Worm (Caenorhabditis elegans): ENCODE results near the gene srw-144.
"Not testable (repeated sequence)": the region's sequence is repeated elsewhere in the genome, so short reads cannot be mapped to it uniquely, and the experiment has no call there.

srw-144 gene

ce11 chrV:2964786-2965185, 4.0 kb upstream of the srw-144 start, which contains the start of gene srh-88:
srh-88 (minus strand) TSS chrV:2964886.
- TF ChIP-seq ceh-24 (tag; optimal IDR thresholded peaks at IDR 0.05) (no peak), ceh-31 (tag; optimal IDR thresholded peaks at IDR 0.05) (no peak), ceh-14 (tag; optimal IDR thresholded peaks at IDR 0.05) (no peak), fax-1 (tag; optimal IDR thresholded peaks at IDR 0.05) (no peak), npax-4 (tag; optimal IDR thresholded peaks at IDR 0.05) (no peak), ztf-16 (tag; optimal IDR thresholded peaks at IDR 0.05) (no peak), Y22D7AL.16 (tag; optimal IDR thresholded peaks at IDR 0.05) (no peak), dve-1 (tag; optimal IDR thresholded peaks at IDR 0.05) (no peak), sdc-2 (tag; optimal IDR thresholded peaks at IDR 0.05) (no peak), madf-2 (tag; optimal IDR thresholded peaks at IDR 0.05) (no peak)

ce11 chrV:2962960-2963359, 2.2 kb upstream of the srw-144 start, which contains the start of gene srw-138:
srw-138 (minus strand) TSS chrV:2963060.
- TF ChIP-seq elt-4 (tag; optimal IDR thresholded peaks at IDR 0.05) (no peak), nhr-11 (tag; optimal IDR thresholded peaks at IDR 0.05) (no peak), sox-4 (tag; optimal IDR thresholded peaks at IDR 0.05) (no peak), hlh-15 (tag; optimal IDR thresholded peaks at IDR 0.05) (no peak), K02D7.2 (tag; optimal IDR thresholded peaks at IDR 0.05) (no peak), ttx-3 (tag; optimal IDR thresholded peaks at IDR 0.05) (no peak), tbx-7 (tag; optimal IDR thresholded peaks at IDR 0.05) (no peak), C38D4.7 (GFP tag; optimal IDR thresholded peaks at IDR 0.05) (no peak), F13H6.1 (tag; optimal IDR thresholded peaks at IDR 0.05) (no peak), T23F11.4 (GFP tag; optimal IDR thresholded peaks at IDR 0.05) (no peak), fax-1 (tag; optimal IDR thresholded peaks at IDR 0.05) (no peak), che-1 (tag; optimal IDR thresholded peaks at IDR 0.05) (no peak), ceh-45 (GFP tag; IDR thresholded peaks at IDR 0.05) (no peak), mec-3 (tag; optimal IDR thresholded peaks at IDR 0.05; ENCODE audit: borderline replicate concordance) (no peak), unc-3 (GFP tag; conservative IDR thresholded peaks at IDR 0.05) (no peak), unc-3 (tag; optimal IDR thresholded peaks at IDR 0.05) (no peak), ahr-1 (tag; optimal IDR thresholded peaks at IDR 0.05) (no peak), pha-2 (tag; optimal IDR thresholded peaks at IDR 0.05) (no peak), madf-2 (tag; optimal IDR thresholded peaks at IDR 0.05) (no peak)

DNA sequence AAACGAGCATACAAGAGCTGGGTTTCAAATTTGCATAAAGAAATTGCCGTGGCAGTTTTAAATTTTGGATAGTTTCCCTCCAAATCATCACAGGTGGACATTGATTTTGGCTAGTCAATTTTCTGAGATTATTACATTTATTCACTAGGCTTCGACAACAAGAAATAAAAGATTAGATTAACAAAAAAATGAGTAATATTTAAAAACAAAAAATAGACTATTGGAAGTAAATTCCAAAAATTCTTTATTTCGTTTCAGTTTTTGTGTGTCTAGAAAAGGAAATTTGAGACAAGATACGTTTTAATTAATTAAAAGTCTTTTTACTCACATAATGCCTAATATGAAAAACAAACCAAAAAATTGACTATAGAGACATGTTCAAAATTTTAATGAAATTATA, 2.6 kb downstream of the srw-144 start, which contains the start of gene srw-142:
Gene srw-142, minus strand, starts transcription at position 101 of the 400 bp plus-strand sequence.
- TF ChIP-seq elt-4 (tag; optimal IDR thresholded peaks at IDR 0.05) = no peak
- no peak for TF ChIP-seq ceh-14 (tag; optimal IDR thresholded peaks at IDR 0.05)
- no peak for TF ChIP-seq C38D4.7 (GFP tag; optimal IDR thresholded peaks at IDR 0.05)
- TF ChIP-seq nhr-232 (tag; optimal IDR thresholded peaks at IDR 0.05) = no peak
- TF ChIP-seq hlh-30 (tag; optimal IDR thresholded peaks at IDR 0.05; ENCODE audit: insufficient read depth) = no peak
- TF ChIP-seq ceh-34 (tag; optimal IDR thresholded peaks at IDR 0.05) = no peak
- TF ChIP-seq ceh-18 (tag; optimal IDR thresholded peaks at IDR 0.05) = no peak
- TF ChIP-seq ceh-24 (tag; optimal IDR thresholded peaks at IDR 0.05) = no peak
- TF ChIP-seq lin-11 (tag; optimal IDR thresholded peaks at IDR 0.05) = no peak
- TF ChIP-seq ceh-45 (GFP tag; IDR thresholded peaks at IDR 0.05) = no peak
- no peak for TF ChIP-seq pqm-1 (tag; optimal IDR thresholded peaks at IDR 0.05)
- TF ChIP-seq C08G9.2 (tag; optimal IDR thresholded peaks at IDR 0.05) = no peak
- TF ChIP-seq pat-9 (tag; optimal IDR thresholded peaks at IDR 0.05) = no peak
- TF ChIP-seq sox-2 (GFP tag; IDR thresholded peaks at IDR 0.05) = no peak
- no peak for TF ChIP-seq ztf-16 (tag; optimal IDR thresholded peaks at IDR 0.05)
- TF ChIP-seq elt-2 (tag; optimal IDR thresholded peaks at IDR 0.05) = no peak
- TF ChIP-seq F13H6.1 (tag; optimal IDR thresholded peaks at IDR 0.05) = no peak
- no peak for TF ChIP-seq che-1 (tag; optimal IDR thresholded peaks at IDR 0.05)

DNA sequence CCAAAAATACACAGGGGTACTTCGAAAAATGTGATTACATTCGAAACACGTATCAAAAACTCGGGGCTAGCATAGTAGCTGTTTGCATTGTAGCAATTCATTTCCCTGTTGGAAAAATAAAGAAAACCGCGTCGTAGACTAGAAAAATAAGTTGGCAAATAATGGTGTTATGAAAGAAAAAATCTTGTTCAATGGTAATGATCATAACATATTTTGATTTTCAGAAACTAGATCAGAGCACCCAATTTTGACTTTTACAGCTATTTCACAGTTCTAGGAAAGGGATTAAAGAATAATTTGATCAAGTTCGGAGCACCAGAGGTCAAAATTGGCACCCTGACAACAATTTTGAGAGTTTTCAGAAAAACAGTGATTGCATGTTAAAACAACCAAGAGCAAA, 5.5 kb downstream of the srw-144 start, which contains the start of gene srh-248:
Gene srh-248, minus strand, starts transcription at position 101 of the 400 bp plus-strand sequence.
- TF ChIP-seq unc-86 (tag; optimal IDR thresholded peaks at IDR 0.05); dve-1 (tag; optimal IDR thresholded peaks at IDR 0.05); unc-3 (GFP tag; conservative IDR thresholded peaks at IDR 0.05); unc-3 (tag; optimal IDR thresholded peaks at IDR 0.05): not testable (repeated sequence)

All from whole organism, late embryonic.